Fruit fly (Drosophila melanogaster) whole organism, pupa: ENCODE measurements around the gene CG5446.

ENCODE experiments used
- CG10348 ChIP-seq: fragments of 200-800 bp; sonication (Bioruptor generic); IDR thresholded peaks from 2 replicates; pipeline ENCODE4 v1.3.6; 2022; ENCODE audit warnings: missing biosample characterization, missing genetic modification characterization
- CG15710 ChIP-seq: fragments of 200-800 bp; sonication (Bioruptor generic); optimal IDR thresholded peaks from 2 replicates; lab custom pipeline; 2018; ENCODE audit warnings: missing biosample characterization, mild to moderate bottlenecking, missing genetic modification characterization, moderate library complexity
- gl ChIP-seq: fragments of 200-800 bp; sonication (Bioruptor generic); optimal IDR thresholded peaks from 2 replicates; lab custom pipeline; 2018; ENCODE audit warnings: missing biosample characterization, mild to moderate bottlenecking, missing genetic modification characterization

- TF ChIP-seq CG15710 (tag; lab: Kevin White, UChicago) (no peak), gl (tag; lab: Kevin White, UChicago) (no peak), CG10348 (GFP tag; lab: Robert Waterston, UW) (no peak)
These were observed 41.7 kb upstream of the CG5446 start for dm6 chr2L:12469235-12469634.
